Fruit fly (Drosophila melanogaster) whole organism, embryonic: ENCODE data around the gene trx.

ENCODE experiments used
- BtbVII ChIP-seq: fragments of 200-800 bp; sonication (Bioruptor generic); optimal IDR thresholded peaks from 3 replicates; lab custom pipeline; 2017; ENCODE audit warnings: missing biosample characterization, mild to moderate bottlenecking, missing genetic modification characterization
- CG10431 ChIP-seq: fragments of 200-800 bp; sonication (Bioruptor generic); optimal IDR thresholded peaks from 3 replicates; lab custom pipeline; 2018; ENCODE audit warnings: missing biosample characterization, mild to moderate bottlenecking, missing genetic modification characterization
- CG11456 ChIP-seq: fragments of 200-800 bp; sonication (Bioruptor generic); IDR thresholded peaks from 3 replicates; pipeline ENCODE4 v1.3.6; 2022; ENCODE audit warnings: missing biosample characterization, missing genetic modification characterization
- CG12104 ChIP-seq: fragments of 200-800 bp; sonication (Bioruptor generic); optimal IDR thresholded peaks from 3 replicates; lab custom pipeline; 2016; ENCODE audit warnings: missing biosample characterization, missing genetic modification characterization
- CG12219 ChIP-seq: fragments of 200-800 bp; sonication (Bioruptor generic); optimal IDR thresholded peaks from 3 replicates; lab custom pipeline; 2018; ENCODE audit warnings: missing biosample characterization, mild to moderate bottlenecking, missing genetic modification characterization
- CG1647 ChIP-seq: fragments of 200-800 bp; sonication (Bioruptor generic); optimal IDR thresholded peaks from 3 replicates; lab custom pipeline; 2016; ENCODE audit warnings: missing biosample characterization, missing genetic modification characterization
- CG17568 ChIP-seq: fragments of 200-800 bp; sonication (Bioruptor generic); optimal IDR thresholded peaks from 2 replicates; lab custom pipeline; 2018; ENCODE audit warnings: missing biosample characterization, mild to moderate bottlenecking, missing genetic modification characterization, moderate library complexity
- CG17612 ChIP-seq: fragments of 200-800 bp; sonication (Bioruptor generic); IDR thresholded peaks from 2 replicates; pipeline ENCODE4 v1.3.6; 2022; ENCODE audit warnings: missing biosample characterization, missing genetic modification characterization
- CG2678 ChIP-seq: fragments of 200-800 bp; sonication (Bioruptor generic); optimal IDR thresholded peaks from 3 replicates; lab custom pipeline; 2019; ENCODE audit warnings: missing biosample characterization, mild to moderate bottlenecking, missing genetic modification characterization, moderate library complexity
- CG33213 ChIP-seq: fragments of 200-800 bp; sonication (Bioruptor generic); optimal IDR thresholded peaks from 3 replicates; lab custom pipeline; 2016; ENCODE audit warnings: missing biosample characterization, missing genetic modification characterization
- CG3726 ChIP-seq: fragments of 200-800 bp; sonication (Bioruptor generic); IDR thresholded peaks from 3 replicates; pipeline ENCODE4, ENCODE4 v1.3.6; 2022; ENCODE audit warnings: missing biosample characterization, missing genetic modification characterization
- CG3995 ChIP-seq: fragments of 200-800 bp; sonication (Bioruptor generic); optimal IDR thresholded peaks from 3 replicates; lab custom pipeline; 2016; ENCODE audit warnings: missing biosample characterization, missing genetic modification characterization
- CG6791 ChIP-seq: fragments of 200-800 bp; sonication (Bioruptor generic); IDR thresholded peaks from 3 replicates; pipeline ENCODE4 v1.3.6; 2022; ENCODE audit warnings: missing biosample characterization, missing genetic modification characterization; ENCODE audit not compliant: partially characterized antibody
- CG7271 ChIP-seq: fragments of 200-800 bp; sonication (Bioruptor generic); optimal IDR thresholded peaks from 2 replicates; lab custom pipeline; 2018; ENCODE audit warnings: missing biosample characterization, mild to moderate bottlenecking, missing genetic modification characterization, moderate library complexity
- CG8478 ChIP-seq: fragments of >200 bp; optimal IDR thresholded peaks from 2 replicates; lab custom pipeline; 2018
- CG9797 ChIP-seq: fragments of 200-800 bp; sonication (Bioruptor generic); optimal IDR thresholded peaks from 3 replicates; lab custom pipeline; 2018; ENCODE audit warnings: missing biosample characterization, mild to moderate bottlenecking, missing genetic modification characterization
- CG9876 ChIP-seq: fragments of 200-800 bp; sonication (Bioruptor generic); optimal IDR thresholded peaks from 2 replicates; lab custom pipeline; 2016; ENCODE audit warnings: missing biosample characterization, missing genetic modification characterization
- CTCF ChIP-seq: fragments of 200-800 bp; sonication (Bioruptor generic); optimal IDR thresholded peaks from 2 replicates; lab custom pipeline; 2017; ENCODE audit warnings: missing biosample characterization, mild to moderate bottlenecking, missing genetic modification characterization, moderate library complexity
- Camta ChIP-seq: fragments of 200-800 bp; sonication (Bioruptor generic); optimal IDR thresholded peaks from 2 replicates; lab custom pipeline; 2016; ENCODE audit warnings: missing biosample characterization, missing genetic modification characterization
- Chrac-16 ChIP-seq: fragments of 200-800 bp; sonication (Bioruptor generic); optimal IDR thresholded peaks from 3 replicates; lab custom pipeline; 2016; ENCODE audit warnings: missing biosample characterization, missing genetic modification characterization
- CoRest ChIP-seq: fragments of 200-800 bp; sonication (Bioruptor generic); optimal IDR thresholded peaks from 3 replicates; lab custom pipeline; 2018; ENCODE audit warnings: missing biosample characterization, mild to moderate bottlenecking, missing genetic modification characterization, moderate library complexity
- H2.0 ChIP-seq: fragments of 200-800 bp; sonication (Bioruptor generic); IDR thresholded peaks from 2 replicates; pipeline ENCODE4 v1.3.6; 2022; ENCODE audit warnings: missing biosample characterization, missing genetic modification characterization
- HHEX ChIP-seq: fragments of 200-800 bp; sonication (Bioruptor generic); optimal IDR thresholded peaks from 3 replicates; lab custom pipeline; 2017; ENCODE audit warnings: missing biosample characterization, mild to moderate bottlenecking, missing genetic modification characterization, missing genetic modification reagents
- Hey ChIP-seq: fragments of 200-800 bp; sonication (Bioruptor generic); optimal IDR thresholded peaks from 3 replicates; lab custom pipeline; 2018; ENCODE audit warnings: missing biosample characterization, mild to moderate bottlenecking, missing genetic modification characterization
- Mad ChIP-seq: fragments of 200-800 bp; sonication (Bioruptor generic); optimal IDR thresholded peaks from 2 replicates; lab custom pipeline; 2016; ENCODE audit warnings: missing biosample characterization, missing genetic modification characterization
- Max ChIP-seq: fragments of 200-800 bp; sonication (Bioruptor generic); optimal IDR thresholded peaks from 2 replicates; lab custom pipeline; 2016; ENCODE audit warnings: missing biosample characterization, mild to moderate bottlenecking, missing genetic modification characterization
- NC2β ChIP-seq: fragments of 200-800 bp; sonication (Bioruptor generic); optimal IDR thresholded peaks from 2 replicates; lab custom pipeline; 2016; ENCODE audit warnings: missing biosample characterization, missing genetic modification characterization
- TFAM ChIP-seq: fragments of 200-800 bp; sonication (Bioruptor generic); optimal IDR thresholded peaks from 2 replicates; lab custom pipeline; 2017; ENCODE audit warnings: missing biosample characterization, missing genetic modification characterization, inconsistent platforms
- Xrp1 ChIP-seq: fragments of 200-800 bp; sonication (Bioruptor generic); IDR thresholded peaks from 2 replicates; pipeline ENCODE4 v1.3.6; 2022; ENCODE audit warnings: missing biosample characterization, missing genetic modification characterization
- ap ChIP-seq: fragments of 200-800 bp; sonication (Bioruptor generic); IDR thresholded peaks from 2 replicates; pipeline ENCODE4 v1.3.6; 2022; ENCODE audit warnings: missing biosample characterization, missing genetic modification characterization
- br ChIP-seq: fragments of >200 bp; optimal IDR thresholded peaks from 2 replicates; lab custom pipeline; 2017
- ci ChIP-seq: fragments of 200-800 bp; sonication (Bioruptor generic); IDR thresholded peaks from 3 replicates; pipeline ENCODE4 v1.3.6; 2022; ENCODE audit warnings: missing biosample characterization, missing genetic modification characterization
- emc ChIP-seq: fragments of 200-800 bp; sonication (Bioruptor generic); optimal IDR thresholded peaks from 2 replicates; lab custom pipeline; 2016; ENCODE audit warnings: missing biosample characterization, missing genetic modification characterization
- ham ChIP-seq: fragments of 200-800 bp; sonication (Bioruptor generic); IDR thresholded peaks from 2 replicates; pipeline ENCODE4 v1.3.6; 2022; ENCODE audit warnings: missing biosample characterization, missing genetic modification characterization
- hb ChIP-seq: fragments of 200-800 bp; sonication (Bioruptor generic); IDR thresholded peaks from 3 replicates; pipeline ENCODE4 v1.3.6; 2022; ENCODE audit warnings: missing biosample characterization, missing genetic modification characterization; ENCODE audit not compliant: partially characterized antibody
- hbn ChIP-seq: fragments of 200-800 bp; sonication (Bioruptor generic); IDR thresholded peaks from 2 replicates; pipeline ENCODE4 v1.3.6; 2022; ENCODE audit warnings: missing biosample characterization, missing genetic modification characterization; ENCODE audit not compliant: partially characterized antibody
- inv ChIP-seq: fragments of 200-800 bp; sonication (Bioruptor generic); IDR thresholded peaks from 2 replicates; pipeline ENCODE4 v1.3.6; 2022; ENCODE audit warnings: missing biosample characterization, missing genetic modification characterization; ENCODE audit not compliant: partially characterized antibody
- nau ChIP-seq: fragments of 200-800 bp; sonication (Bioruptor generic); optimal IDR thresholded peaks from 3 replicates; lab custom pipeline; 2017; ENCODE audit warnings: missing biosample characterization, mild to moderate bottlenecking, missing genetic modification characterization, missing genetic modification reagents
- otp ChIP-seq: fragments of 200-800 bp; sonication (Bioruptor generic); IDR thresholded peaks from 3 replicates; pipeline ENCODE4, ENCODE4 v1.3.6; 2022; ENCODE audit warnings: missing biosample characterization, missing genetic modification characterization
- phol ChIP-seq: fragments of 200-800 bp; sonication (Bioruptor generic); optimal IDR thresholded peaks from 3 replicates; lab custom pipeline; 2018; ENCODE audit warnings: missing biosample characterization, mild to moderate bottlenecking, missing genetic modification characterization, moderate library complexity
- pnt ChIP-seq: fragments of 200-800 bp; sonication (Bioruptor generic); optimal IDR thresholded peaks from 3 replicates; lab custom pipeline; 2016; ENCODE audit warnings: missing biosample characterization, missing genetic modification characterization
- sc ChIP-seq, 3 experiments: fragments of >200 bp in 2 of 3; fragments of 200-800 bp in 1 of 3; sonication (Bioruptor generic) in 1 of 3; optimal IDR thresholded peaks; 2 replicates in 2 of 3; 3 replicates in 1 of 3; lab custom pipeline; 2017; ENCODE audit warnings: mild to moderate bottlenecking in 1 of 3, missing biosample characterization in 1 of 3, missing genetic modification characterization in 1 of 3, missing genetic modification reagents in 1 of 3
- sens-2 ChIP-seq: fragments of 200-800 bp; sonication (Bioruptor generic); IDR thresholded peaks from 2 replicates; pipeline ENCODE4 v1.3.6; 2022; ENCODE audit warnings: missing biosample characterization, missing genetic modification characterization
- seq ChIP-seq: fragments of 200-800 bp; sonication (Bioruptor generic); IDR thresholded peaks from 2 replicates; pipeline ENCODE4 v1.3.6; 2022; ENCODE audit warnings: missing biosample characterization, missing genetic modification characterization
- slou ChIP-seq: fragments of 200-800 bp; sonication (Bioruptor generic); optimal IDR thresholded peaks from 3 replicates; lab custom pipeline; 2016; ENCODE audit warnings: missing biosample characterization, missing genetic modification characterization
- slp2 ChIP-seq: fragments of 200-800 bp; sonication (Bioruptor generic); optimal IDR thresholded peaks from 2 replicates; lab custom pipeline; 2016; ENCODE audit warnings: missing biosample characterization, missing genetic modification characterization
- stc ChIP-seq: fragments of 200-800 bp; sonication (Bioruptor generic); IDR thresholded peaks from 2 replicates; pipeline ENCODE4 v1.3.6; 2022; ENCODE audit warnings: missing biosample characterization, missing genetic modification characterization
- vvl ChIP-seq: fragments of 200-800 bp; sonication (Bioruptor generic); IDR thresholded peaks from 2 replicates; pipeline ENCODE4 v1.3.6; 2022; ENCODE audit warnings: missing biosample characterization, missing genetic modification characterization
- wek ChIP-seq: fragments of 200-800 bp; sonication (Bioruptor generic); optimal IDR thresholded peaks from 3 replicates; lab custom pipeline; 2018; ENCODE audit warnings: missing biosample characterization, mild to moderate bottlenecking, missing genetic modification characterization, moderate library complexity
- zf30C ChIP-seq: fragments of 200-800 bp; sonication (Bioruptor generic); optimal IDR thresholded peaks from 3 replicates; lab custom pipeline; 2018; ENCODE audit warnings: missing biosample characterization, mild to moderate bottlenecking, missing genetic modification characterization

trx gene

dm6 chr3R:14288669-14289383 lies 2.1 kb upstream of the trx start, which contains the start of gene red (continued):
- TF ChIP-seq zf30C (GFP tag; lab: Kevin White, UChicago) (no peak), ap (0 out of 2 replicates have a peak, but pooled peaks have one; percentile 38), Camta (GFP tag; lab: Kevin White, UChicago) (peak; percentile 36), hbn (GFP tag; lab: Robert Waterston, UW) (no peak), emc (peak; percentile 30), nau (peak; percentile 43), wek (GFP tag; lab: Kevin White, UChicago) (peak; percentile 26), CoRest (tag; lab: Kevin White, UChicago) (peak; percentile 81), CG11456 (GFP tag; lab: Robert Waterston, UW) (peak; percentile 74; the same call in 2 of the 3 replicates), pnt (no peak), br (lab: Kevin White, UChicago) (no peak), HHEX (peak; percentile 82), NC2β (no peak), sens-2 (0 out of 2 replicates have a peak, but pooled peaks have one; percentile 9), CG2678 (peak; percentile 90), hb (GFP tag; lab: Robert Waterston, UW) (no peak), BtbVII (GFP tag; lab: Kevin White, UChicago) (peak; percentile 70), phol (tag; lab: Kevin White, UChicago) (peak; percentile 67), stc (GFP tag; lab: Robert Waterston, UW) (peak; percentile 52), slp2 (GFP tag; lab: Kevin White, UChicago) (no peak), ci (peak; percentile 64; the same call in 2 of the 3 replicates), vvl (peak; percentile 79), sc (optimal IDR thresholded peaks at IDR 0.05; lab: Kevin White, UChicago) (no peak), sc (GFP tag; optimal IDR thresholded peaks at IDR 0.05; lab: Kevin White, UChicago) (no peak), CTCF (GFP tag; lab: Kevin White, UChicago) (peak; percentile 28), otp (peak; percentile 75; the same call in 2 of the 3 replicates), CG12104 (GFP tag; lab: Kevin White, UChicago) (peak; percentile 57), CG33213 (no peak), CG7271 (tag; lab: Kevin White, UChicago) (peak; percentile 27), CG1647 (no peak), CG10431 (GFP tag; lab: Kevin White, UChicago) (no peak), CG6791 (GFP tag; lab: Robert Waterston, UW) (no peak; the same call in 2 of the 3 replicates), Chrac-16 (GFP tag; lab: Kevin White, UChicago) (peak; percentile 70), CG17568 (GFP tag; lab: Kevin White, UChicago) (peak; percentile 71), CG12219 (peak; percentile 58), inv (no peak), H2.0 (GFP tag; lab: Robert Waterston, UW) (peak; percentile 71), slou (GFP tag; lab: Kevin White, UChicago) (no peak), CG3726 (no peak), CG17612 (GFP tag; lab: Robert Waterston, UW) (no peak), Mad (GFP tag; lab: Kevin White, UChicago) (peak; percentile 30), TFAM (no peak), CG3995 (peak; percentile 83), Max (peak; percentile 79), CG8478 (lab: Kevin White, UChicago) (no peak), seq (GFP tag; lab: Robert Waterston, UW) (peak; percentile 65), CG9876 (GFP tag; lab: Kevin White, UChicago) (peak; percentile 17), Xrp1 (peak; percentile 74), CG9797 (GFP tag; lab: Kevin White, UChicago) (no peak), Hey (tag; lab: Kevin White, UChicago) (peak; percentile 9), ham (GFP tag; lab: Robert Waterston, UW) (peak; percentile 51; the same call in 1 of the 2 replicates)
